Worm (Caenorhabditis elegans) whole organism, L3 larva: ENCODE measurements around the gene clp-6.

Source experiments
- R02D3.7 ChIP-seq: fragments of 150-350 bp; optimal IDR thresholded peaks from 2 replicates; lab custom pipeline; 2014; ENCODE audit warnings: missing biosample characterization, missing genetic modification characterization
- ZK546.5 ChIP-seq: sonication (generic microtip); optimal IDR thresholded peaks from 2 replicates; lab custom pipeline; 2017; ENCODE audit warnings: missing biosample characterization, missing genetic modification characterization
- ama-1 ChIP-seq: fragments of 150-350 bp; optimal IDR thresholded peaks from 2 replicates; lab custom pipeline; 2018
- ceh-16 ChIP-seq: sonication (generic microtip); optimal IDR thresholded peaks from 2 replicates; lab custom pipeline; 2017; ENCODE audit warnings: missing biosample characterization, missing genetic modification characterization
- ceh-82 ChIP-seq: fragments of 150-350 bp; optimal IDR thresholded peaks from 2 replicates; lab custom pipeline; 2014; ENCODE audit warnings: missing biosample characterization, missing genetic modification characterization
- ceh-9 ChIP-seq: sonication (generic microtip); optimal IDR thresholded peaks from 2 replicates; lab custom pipeline; 2018; ENCODE audit warnings: missing biosample characterization, missing genetic modification characterization
- egl-5 ChIP-seq: fragments of 150-350 bp; optimal IDR thresholded peaks from 2 replicates; lab custom pipeline; 2017; ENCODE audit warnings: missing biosample characterization, missing genetic modification reagents, missing genetic modification characterization, inconsistent platforms
- elt-1 ChIP-seq: fragments of 150-350 bp; optimal IDR thresholded peaks from 2 replicates; lab custom pipeline; 2014; ENCODE audit warnings: missing biosample characterization, missing genetic modification characterization
- elt-2 ChIP-seq: sonication (generic microtip); optimal IDR thresholded peaks from 2 replicates; lab custom pipeline; 2016; ENCODE audit warnings: missing genetic modification reagents, mild to moderate bottlenecking, missing genetic modification characterization, missing compliant biosample characterization
- elt-3 ChIP-seq, 3 experiments: fragments of 150-350 bp in 1 of 3; sonication (generic microtip) in 2 of 3; optimal IDR thresholded peaks; 2 replicates in 2 of 3; 4 replicates in 1 of 3; lab custom pipeline; 2014 to 2017; ENCODE audit warnings: missing biosample characterization in 3 of 3, missing genetic modification characterization in 3 of 3
- eor-1 ChIP-seq, 2 experiments: fragments of 150-350 bp; optimal IDR thresholded peaks; 2 replicates each; lab custom pipeline; 2014 to 2018; ENCODE audit warnings: missing biosample characterization in 2 of 2, missing genetic modification characterization in 2 of 2
- fkh-10 ChIP-seq: sonication (generic microtip); optimal IDR thresholded peaks from 2 replicates; lab custom pipeline; 2017; ENCODE audit warnings: missing biosample characterization, missing genetic modification reagents, missing genetic modification characterization
- fkh-2 ChIP-seq: fragments of 150-350 bp; optimal IDR thresholded peaks from 2 replicates; lab custom pipeline; 2014; ENCODE audit warnings: missing biosample characterization, missing genetic modification reagents, missing genetic modification characterization
- fos-1 ChIP-seq: fragments of 150-350 bp; optimal IDR thresholded peaks from 2 replicates; lab custom pipeline; 2014; ENCODE audit warnings: missing biosample characterization, missing genetic modification characterization
- hmg-11 ChIP-seq: sonication (generic microtip); optimal IDR thresholded peaks from 2 replicates; lab custom pipeline; 2016; ENCODE audit warnings: missing genetic modification characterization, missing compliant biosample characterization
- jun-1 ChIP-seq: fragments of 150-350 bp; optimal IDR thresholded peaks from 2 replicates; lab custom pipeline; 2014; ENCODE audit warnings: missing biosample characterization, missing genetic modification reagents, missing genetic modification characterization
- lin-15B ChIP-seq: fragments of 150-350 bp; optimal IDR thresholded peaks from 2 replicates; lab custom pipeline; 2014; ENCODE audit warnings: missing biosample characterization, missing genetic modification characterization
- lin-39 ChIP-seq: fragments of 150-350 bp; optimal IDR thresholded peaks from 2 replicates; lab custom pipeline; 2018; ENCODE audit warnings: missing biosample characterization, missing genetic modification reagents, missing genetic modification characterization
- lsy-12 ChIP-seq: sonication (generic microtip); optimal IDR thresholded peaks from 2 replicates; lab custom pipeline; 2016; ENCODE audit warnings: mild to moderate bottlenecking, missing genetic modification characterization, missing compliant biosample characterization
- mdl-1 ChIP-seq: fragments of 150-350 bp; optimal IDR thresholded peaks from 2 replicates; lab custom pipeline; 2014; ENCODE audit warnings: missing biosample characterization, missing genetic modification characterization
- mml-1 ChIP-seq: fragments of 150-350 bp; sonication (generic microtip); optimal IDR thresholded peaks from 3 replicates; lab custom pipeline; 2014; ENCODE audit warnings: missing biosample characterization, missing genetic modification characterization
- nfya-1 ChIP-seq: sonication (generic microtip); optimal IDR thresholded peaks from 2 replicates; lab custom pipeline; 2017; ENCODE audit warnings: missing genetic modification characterization, mild to moderate bottlenecking, missing compliant biosample characterization, antibody characterized with exemption, moderate library complexity; ENCODE audit not compliant: insufficient read depth
- nhr-11 ChIP-seq: fragments of 150-350 bp; optimal IDR thresholded peaks from 2 replicates; lab custom pipeline; 2014; ENCODE audit warnings: missing biosample characterization, missing genetic modification characterization
- nhr-12 ChIP-seq: fragments of 150-350 bp; optimal IDR thresholded peaks from 2 replicates; lab custom pipeline; 2014; ENCODE audit warnings: missing biosample characterization, missing genetic modification characterization
- nhr-23 ChIP-seq: fragments of 150-350 bp; optimal IDR thresholded peaks from 2 replicates; lab custom pipeline; 2014; ENCODE audit warnings: missing biosample characterization, missing genetic modification reagents, missing genetic modification characterization
- nhr-25 ChIP-seq: sonication (generic microtip); optimal IDR thresholded peaks from 2 replicates; lab custom pipeline; 2017; ENCODE audit warnings: missing biosample characterization, missing genetic modification characterization
- nhr-28 ChIP-seq: fragments of 150-350 bp; optimal IDR thresholded peaks from 2 replicates; lab custom pipeline; 2014; ENCODE audit warnings: missing biosample characterization, missing genetic modification characterization
- nhr-43 ChIP-seq: sonication (generic microtip); optimal IDR thresholded peaks from 2 replicates; lab custom pipeline; 2016; ENCODE audit warnings: mild to moderate bottlenecking, missing genetic modification characterization, missing compliant biosample characterization; ENCODE audit not compliant: poor library complexity, severe bottlenecking
- nhr-67 ChIP-seq: fragments of 150-350 bp; optimal IDR thresholded peaks from 2 replicates; lab custom pipeline; 2014; ENCODE audit warnings: missing biosample characterization, missing genetic modification characterization
- nhr-76 ChIP-seq: fragments of 150-350 bp; sonication (generic microtip); optimal IDR thresholded peaks from 5 replicates; lab custom pipeline; 2014; ENCODE audit warnings: missing biosample characterization, missing genetic modification characterization
- nhr-77 ChIP-seq: fragments of 150-350 bp; optimal IDR thresholded peaks from 2 replicates; lab custom pipeline; 2014; ENCODE audit warnings: missing biosample characterization, missing genetic modification characterization
- pha-4 ChIP-seq: fragments of 150-350 bp; optimal IDR thresholded peaks from 2 replicates; lab custom pipeline; 2014; ENCODE audit warnings: missing biosample characterization, missing genetic modification reagents, missing genetic modification characterization
- pqm-1 ChIP-seq: fragments of 150-350 bp; optimal IDR thresholded peaks from 2 replicates; lab custom pipeline; 2017; ENCODE audit warnings: missing biosample characterization, missing genetic modification characterization, inconsistent platforms
- sea-2 ChIP-seq: fragments of 150-350 bp; sonication (generic microtip); optimal IDR thresholded peaks from 4 replicates; lab custom pipeline; 2014; ENCODE audit warnings: missing biosample characterization, missing genetic modification reagents, missing genetic modification characterization
- skn-1 ChIP-seq: fragments of 150-350 bp; optimal IDR thresholded peaks from 2 replicates; lab custom pipeline; 2014; ENCODE audit warnings: missing biosample characterization, missing genetic modification characterization
- tbx-2 ChIP-seq: sonication (generic microtip); optimal IDR thresholded peaks from 2 replicates; lab custom pipeline; 2016; ENCODE audit warnings: mild to moderate bottlenecking, missing genetic modification characterization, missing compliant biosample characterization
- unc-39 ChIP-seq: sonication (generic microtip); optimal IDR thresholded peaks from 4 replicates; lab custom pipeline; 2017; ENCODE audit warnings: missing biosample characterization, missing genetic modification characterization
- unc-62 ChIP-seq: fragments of 150-350 bp; sonication (generic microtip); optimal IDR thresholded peaks from 4 replicates; lab custom pipeline; 2014; ENCODE audit warnings: missing biosample characterization, missing genetic modification reagents, missing genetic modification characterization
- zag-1 ChIP-seq: fragments of 150-350 bp; optimal IDR thresholded peaks from 2 replicates; lab custom pipeline; 2014; ENCODE audit warnings: missing biosample characterization, missing genetic modification characterization
- ztf-11 ChIP-seq: fragments of 150-350 bp; optimal IDR thresholded peaks from 2 replicates; lab custom pipeline; 2014; ENCODE audit warnings: missing biosample characterization, missing genetic modification characterization
- ztf-4 ChIP-seq: fragments of 150-350 bp; optimal IDR thresholded peaks from 2 replicates; lab custom pipeline; 2014; ENCODE audit warnings: missing biosample characterization, missing genetic modification characterization

Gene clp-6

DNA sequence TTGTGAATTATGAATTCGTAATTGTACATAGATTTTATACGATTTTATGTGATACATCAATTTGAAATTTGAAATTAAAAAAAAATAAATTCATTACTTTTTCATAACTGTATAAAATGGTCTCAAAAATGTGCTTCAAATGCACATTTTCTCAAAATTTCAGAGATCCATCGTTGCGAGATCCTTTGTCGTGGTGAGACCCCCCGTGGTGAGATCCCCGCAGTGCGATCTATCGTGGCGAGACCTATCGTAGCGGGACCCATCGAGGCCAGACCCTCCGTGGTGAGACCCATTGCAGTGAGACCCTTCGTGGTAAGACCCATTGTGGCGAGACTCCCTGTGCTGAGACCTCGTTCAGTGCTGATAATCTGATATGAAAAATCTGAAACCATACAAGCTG is 24.6 kb upstream of the clp-6 start:
- TF ChIP-seq R02D3.7, result no peak
- no peak for TF ChIP-seq elt-2
- no peak for TF ChIP-seq ama-1 (lab: Kevin White, UChicago)
- TF ChIP-seq fkh-2 (tag; lab: Kevin White, UChicago), result no peak
- TF ChIP-seq skn-1, result no peak
- no peak for TF ChIP-seq lin-39 (tag; lab: Kevin White, UChicago)
- peak; percentile 20 for TF ChIP-seq nhr-43
- TF ChIP-seq nhr-11, result no peak
- TF ChIP-seq, all 47 proteins: peak for 1

- no peak for TF ChIP-seq lsy-12
- TF ChIP-seq nhr-43, result peak; percentile 10
These were observed 23.4 kb upstream of the clp-6 start for ce11 chrIV:1458192-1458591.

ce11 chrIV:1456775-1457174 is 21.9 kb upstream of the clp-6 start, which contains the start of gene nadk-1:
Gene nadk-1 (plus strand): TSS chrIV:1457075.
- no peak for TF ChIP-seq nfya-1 (tag; lab: Kevin White, UChicago)

DNA sequence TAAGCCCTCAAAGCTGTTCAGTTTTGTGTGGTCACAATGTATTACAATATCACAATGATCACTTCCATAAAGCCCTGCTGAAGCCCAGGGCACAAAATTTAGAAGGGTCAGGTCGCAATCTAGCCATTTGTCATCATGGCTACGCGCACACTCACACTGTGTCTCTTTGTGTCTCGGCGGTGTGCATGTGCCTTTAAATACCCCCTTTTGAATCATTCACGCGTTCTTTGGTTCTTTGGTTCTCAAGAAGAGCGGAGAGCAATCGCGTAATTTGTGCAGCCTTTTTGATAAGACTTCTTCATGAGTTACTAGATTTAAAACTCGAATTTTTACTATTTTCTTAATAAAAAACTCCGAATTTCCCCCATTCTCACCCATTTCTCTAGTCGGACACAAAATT is 20.2 kb upstream of the clp-6 start:
- TF ChIP-seq pha-4 (tag; lab: Kevin White, UChicago) (peak; percentile 41), lin-39 (tag; lab: Kevin White, UChicago) (peak; percentile 54), jun-1 (tag; lab: Kevin White, UChicago) (peak; percentile 5), ama-1 (lab: Kevin White, UChicago) (peak; percentile 5), pqm-1 (tag; lab: Kevin White, UChicago) (peak; percentile 60), ztf-11 (tag; lab: Kevin White, UChicago) (no peak), elt-2 (peak; percentile 77), skn-1 (peak; percentile 68), ceh-16 (tag; lab: Kevin White, UChicago) (no peak)

- TF ChIP-seq ztf-4 (no peak), ama-1 (lab: Kevin White, UChicago) (peak; percentile 18), unc-39 (tag; lab: Kevin White, UChicago) (no peak), nhr-67 (tag; lab: Kevin White, UChicago) (no peak), mml-1 (peak; percentile 73), lin-15B (tag; lab: Kevin White, UChicago) (no peak), jun-1 (tag; lab: Kevin White, UChicago) (peak; percentile 74), elt-1 (tag; lab: Kevin White, UChicago) (no peak), nhr-12 (tag; lab: Kevin White, UChicago) (no peak), egl-5 (no peak), fkh-2 (tag; lab: Kevin White, UChicago) (no peak), ceh-82 (tag; lab: Kevin White, UChicago) (no peak), elt-3 (tag; optimal IDR thresholded peaks at IDR 0.05; lab: Kevin White, UChicago) (peak in 1 of 3 experiments; percentile 33), hmg-11 (tag; lab: Kevin White, UChicago) (no peak), nhr-23 (peak; percentile 49), elt-2 (peak; percentile 84), fos-1 (tag; lab: Kevin White, UChicago) (no peak), ZK546.5 (tag; lab: Kevin White, UChicago) (no peak), ceh-9 (tag; lab: Kevin White, UChicago) (no peak), nhr-76 (tag; lab: Kevin White, UChicago) (no peak), unc-62 (GFP tag; lab: Kevin White, UChicago) (no peak), pha-4 (tag; lab: Kevin White, UChicago) (peak; percentile 72), nfya-1 (tag; lab: Kevin White, UChicago) (peak; percentile 22), nhr-25 (peak; percentile 73), pqm-1 (tag; lab: Kevin White, UChicago) (peak; percentile 89), sea-2 (GFP tag; lab: Kevin White, UChicago) (no peak), lin-39 (tag; lab: Kevin White, UChicago) (no peak), lsy-12 (peak; percentile 31), ztf-11 (tag; lab: Kevin White, UChicago) (no peak), skn-1 (no peak), R02D3.7 (no peak), eor-1 (tag; optimal IDR thresholded peaks at IDR 0.05; lab: Kevin White, UChicago) (no peak), nhr-77 (tag; lab: Kevin White, UChicago) (no peak), fkh-10 (GFP tag; lab: Kevin White, UChicago) (no peak), mdl-1 (peak; percentile 27), tbx-2 (no peak), nhr-43 (peak; percentile 48), zag-1 (tag; lab: Kevin White, UChicago) (no peak), nhr-28 (tag; lab: Kevin White, UChicago) (no peak)
- TF ChIP-seq, all 47 proteins: peak for 13
These were observed 19.4 kb upstream of the clp-6 start for ce11 chrIV:1454194-1454593.
